Worm (Caenorhabditis elegans): ENCODE data around the gene B0393.5.

DNA sequence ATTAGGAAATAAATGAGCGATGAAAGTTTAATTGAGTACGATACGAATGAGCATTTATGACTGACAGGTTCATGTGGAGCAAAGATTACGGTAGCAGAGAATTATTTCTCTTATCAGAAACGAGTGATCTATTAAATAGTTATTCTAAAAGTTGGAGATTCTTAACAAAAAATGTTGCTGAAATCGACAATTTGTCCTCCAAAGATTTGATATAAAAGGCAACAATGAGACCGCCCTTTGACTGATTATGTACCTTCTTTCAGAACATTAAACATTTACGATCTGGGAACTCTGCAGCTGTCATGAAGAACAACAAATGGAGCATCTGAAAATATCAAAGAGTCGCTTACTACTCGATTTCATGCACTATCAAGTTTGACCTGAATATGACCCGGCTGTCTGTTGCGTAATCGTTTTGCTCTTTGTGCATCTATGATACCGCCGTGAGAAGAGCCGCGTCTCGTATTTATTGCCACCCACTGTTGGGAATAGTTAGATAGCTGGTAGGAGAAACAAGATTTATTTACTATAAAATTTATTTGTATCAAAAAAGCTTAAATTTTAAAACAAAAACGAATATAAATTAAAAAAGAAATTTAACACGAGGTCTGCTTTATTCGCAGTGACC, 44.1 kb downstream of the B0393.5 start, which contains the start of gene pal-1:
- TF ChIP-seq T22C8.4 (GFP tag; IDR thresholded peaks at IDR 0.05) (no peak), ztf-23 (GFP tag; IDR thresholded peaks at IDR 0.05) (no peak), med-1 (GFP tag; optimal IDR thresholded peaks at IDR 0.05; ENCODE audit: insufficient read depth) (no peak), cog-1 (tag; optimal IDR thresholded peaks at IDR 0.05) (no peak), klf-2 (GFP tag; conservative IDR thresholded peaks at IDR 0.05) (no peak), ref-1 (GFP tag; conservative IDR thresholded peaks at IDR 0.05) (no peak)
